Worm (Caenorhabditis elegans): Measurements from ENCODE around the gene oac-29.

Gene oac-29

ce11 chrV:8652177-8652576 lies 16.7 kb upstream of the oac-29 start (continued):
- TF ChIP-seq hpl-2 (GFP tag; optimal IDR thresholded peaks at IDR 0.05) = no peak
- TF ChIP-seq pag-3 (tag; optimal IDR thresholded peaks at IDR 0.05; ENCODE audit: borderline replicate concordance, insufficient read depth) = no peak
- TF ChIP-seq dsc-1 (tag; optimal IDR thresholded peaks at IDR 0.05) = no peak
- no peak for TF ChIP-seq nhr-90 (tag; optimal IDR thresholded peaks at IDR 0.05; ENCODE audit: poor library complexity)
- TF ChIP-seq ama-1 (optimal IDR thresholded peaks at IDR 0.05) = no peak
- TF ChIP-seq lir-3 (tag; optimal IDR thresholded peaks at IDR 0.05; ENCODE audit: poor library complexity) = no peak
- no peak for TF ChIP-seq F16B12.6 (tag; optimal IDR thresholded peaks at IDR 0.05)
- peak; percentile 23 for TF ChIP-seq irx-1 (tag; optimal IDR thresholded peaks at IDR 0.05)
- TF ChIP-seq mab-9 (GFP tag; IDR thresholded peaks at IDR 0.05) = no peak
- no peak for TF ChIP-seq unc-30 (tag; optimal IDR thresholded peaks at IDR 0.05)
- no peak for TF ChIP-seq lin-35 (GFP tag; optimal IDR thresholded peaks at IDR 0.05)
- TF ChIP-seq C34B4.2 (tag; optimal IDR thresholded peaks at IDR 0.05) = no peak
- no peak for TF ChIP-seq mef-2 (tag; optimal IDR thresholded peaks at IDR 0.05)
- TF ChIP-seq swsn-7 (tag; optimal IDR thresholded peaks at IDR 0.05) = no peak
- TF ChIP-seq elt-2 (tag; optimal IDR thresholded peaks at IDR 0.05) = no peak
- no peak for TF ChIP-seq aha-1 (tag; optimal IDR thresholded peaks at IDR 0.05)
- TF ChIP-seq ets-5 (GFP tag; IDR thresholded peaks at IDR 0.05) = no peak
- TF ChIP-seq nhr-76 (tag; optimal IDR thresholded peaks at IDR 0.05) = no peak
- TF ChIP-seq hlh-4 (tag; optimal IDR thresholded peaks at IDR 0.05) = no peak
- no peak for TF ChIP-seq hlh-17 (GFP tag; optimal IDR thresholded peaks at IDR 0.05; ENCODE audit: borderline replicate concordance)
- TF ChIP-seq nhr-19 (GFP tag; conservative IDR thresholded peaks at IDR 0.05) = no peak
- no peak for TF ChIP-seq Y116A8C.19 (tag; optimal IDR thresholded peaks at IDR 0.05; ENCODE audit: borderline replicate concordance)
- no peak for TF ChIP-seq mdl-1 (tag; optimal IDR thresholded peaks at IDR 0.05)

ce11 chrV:8651007-8651711 lies 15.7 kb upstream of the oac-29 start:
- no peak for TF ChIP-seq F16B12.6 (tag; optimal IDR thresholded peaks at IDR 0.05)
- no peak for TF ChIP-seq efl-1 (optimal IDR thresholded peaks at IDR 0.05)
- peak in 1 of 2 experiments; percentile 72 for TF ChIP-seq efl-1 (GFP tag; optimal IDR thresholded peaks at IDR 0.05 in 1 of 2)
- peak in 1 of 2 experiments; percentile 32 for TF ChIP-seq lin-35 (GFP tag; optimal IDR thresholded peaks at IDR 0.05)
- TF ChIP-seq mep-1 (tag; optimal IDR thresholded peaks at IDR 0.05) = no peak
- TF ChIP-seq elt-2 (tag; optimal IDR thresholded peaks at IDR 0.05) = peak; percentile 98
- peak; percentile 41 for TF ChIP-seq lin-14 (GFP tag; optimal IDR thresholded peaks at IDR 0.05)
- peak; percentile 71 for TF ChIP-seq tlp-1 (tag; optimal IDR thresholded peaks at IDR 0.05)
- TF ChIP-seq jun-1 (tag; optimal IDR thresholded peaks at IDR 0.05) = peak; percentile 58
- peak; percentile 17 for TF ChIP-seq nhr-20 (tag; optimal IDR thresholded peaks at IDR 0.05)

- TF ChIP-seq ama-1 (optimal IDR thresholded peaks at IDR 0.05) = no peak
- TF ChIP-seq ets-5 (GFP tag; IDR thresholded peaks at IDR 0.05) = no peak
- TF ChIP-seq hlh-4 (tag; optimal IDR thresholded peaks at IDR 0.05) = no peak
- no peak for TF ChIP-seq elt-3 (tag; optimal IDR thresholded peaks at IDR 0.05)
- no peak for TF ChIP-seq ceh-90 (tag; optimal IDR thresholded peaks at IDR 0.05)
- no peak for TF ChIP-seq snu-23 (GFP tag; optimal IDR thresholded peaks at IDR 0.05)
- TF ChIP-seq ceh-82 (tag; optimal IDR thresholded peaks at IDR 0.05) = no peak
- no peak for TF ChIP-seq efl-3 (GFP tag; optimal IDR thresholded peaks at IDR 0.05)
- TF ChIP-seq grh-1 (GFP tag; IDR thresholded peaks at IDR 0.05) = no peak
- no peak for TF ChIP-seq unc-86 (tag; optimal IDR thresholded peaks at IDR 0.05)
- no peak for TF ChIP-seq unc-30 (tag; optimal IDR thresholded peaks at IDR 0.05)
- TF ChIP-seq fos-1 (tag; optimal IDR thresholded peaks at IDR 0.05) = no peak
- TF ChIP-seq zag-1 (tag; optimal IDR thresholded peaks at IDR 0.05) = no peak
Measured at ce11 chrV:8650365-8650764, 14.9 kb upstream of the oac-29 start.

All from whole organism, L1 larva.